Worm (Caenorhabditis elegans): ENCODE results near the gene F52C9.5.
A peak's percentile ranks its signal among the peaks of the same experiment; 100 is the strongest.

Gene F52C9.5

DNA sequence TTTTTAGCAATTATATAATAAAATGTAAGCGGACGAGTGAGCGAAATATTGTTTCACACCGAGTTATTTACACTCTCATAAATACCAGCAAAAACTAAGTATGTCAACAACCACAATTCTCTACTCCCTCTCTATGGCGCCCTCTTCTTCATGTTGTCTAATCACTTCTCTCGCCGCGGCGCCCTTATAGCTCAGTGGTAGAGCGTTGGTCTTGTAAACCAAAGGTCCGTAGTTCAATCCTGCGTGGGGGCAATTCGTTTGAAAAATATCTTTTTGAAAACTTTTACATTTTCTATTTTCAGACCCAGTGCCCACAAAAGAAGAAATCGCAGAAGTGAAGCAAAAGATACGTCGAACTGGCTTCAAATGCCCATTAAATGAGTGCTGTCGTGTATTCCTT, 3.7 kb downstream of the F52C9.5 start:
- peak; percentile 72 for TF ChIP-seq tbx-37 (GFP tag; conservative IDR thresholded peaks at IDR 0.05)
- TF ChIP-seq pes-1 (GFP tag; IDR thresholded peaks at IDR 0.05): peak; percentile 81
- TF ChIP-seq sea-1 (GFP tag; conservative IDR thresholded peaks at IDR 0.05): 0 out of 2 replicates have a peak, but pooled peaks have one; percentile 54
- no peak for TF ChIP-seq hmg-4 (GFP tag; optimal IDR thresholded peaks at IDR 0.05)
- peak; percentile 8 for TF ChIP-seq F13C5.2 (tag; optimal IDR thresholded peaks at IDR 0.05)
- peak; percentile 44 for TF ChIP-seq hnd-1 (tag; optimal IDR thresholded peaks at IDR 0.05)
- TF ChIP-seq ets-7 (tag; optimal IDR thresholded peaks at IDR 0.05): no peak
- peak; percentile 9 for TF ChIP-seq ceh-13 (GFP tag; optimal IDR thresholded peaks at IDR 0.05)
- peak; percentile 51 for TF ChIP-seq ceh-36 (tag; optimal IDR thresholded peaks at IDR 0.05)
- peak; percentile 68; the same call in 1 of the 2 replicates for TF ChIP-seq scrt-1 (GFP tag; IDR thresholded peaks at IDR 0.05)

DNA sequence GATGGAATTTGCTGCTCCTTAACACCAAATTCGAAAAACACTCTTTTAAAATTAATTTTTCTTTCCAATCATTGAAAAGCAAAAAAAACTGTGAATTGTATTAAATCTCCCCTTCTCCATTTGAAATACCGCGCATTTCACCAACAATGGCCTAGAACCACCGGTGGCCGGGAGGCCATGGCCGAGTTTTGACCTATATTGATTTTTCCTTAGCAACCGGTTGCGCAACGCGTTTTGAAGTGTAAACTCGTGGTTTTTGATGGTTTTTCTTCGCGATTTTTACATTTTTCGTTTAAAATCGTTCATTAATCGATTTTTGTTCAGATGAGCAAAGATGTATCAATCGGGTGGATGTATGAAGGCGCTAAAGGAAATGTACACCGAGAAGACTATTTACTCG, 6.3 kb downstream of the F52C9.5 start, which contains the start of gene mog-3:
TSS of gene mog-3 (plus strand) at position 319 of the 400 bp plus-strand sequence.
- TF ChIP-seq pes-1 (GFP tag; IDR thresholded peaks at IDR 0.05) (peak; percentile 63; the same call in 1 of the 2 replicates), sea-1 (GFP tag; conservative IDR thresholded peaks at IDR 0.05) (no peak), F13C5.2 (tag; optimal IDR thresholded peaks at IDR 0.05) (peak; percentile 15), tbx-11 (GFP tag; IDR thresholded peaks at IDR 0.05) (peak; percentile 22; the same call in 1 of the 2 replicates), tra-4 (tag; optimal IDR thresholded peaks at IDR 0.05) (peak; percentile 9), ceh-36 (tag; optimal IDR thresholded peaks at IDR 0.05) (no peak), ama-1 (optimal IDR thresholded peaks at IDR 0.05) (no peak), flt-1 (GFP tag; IDR thresholded peaks at IDR 0.05) (0 out of 2 replicates have a peak, but pooled peaks have one; percentile 37), ets-7 (tag; optimal IDR thresholded peaks at IDR 0.05) (peak; percentile 4), scrt-1 (GFP tag; IDR thresholded peaks at IDR 0.05) (no peak), tbx-37 (GFP tag; conservative IDR thresholded peaks at IDR 0.05) (peak; percentile 83)

DNA sequence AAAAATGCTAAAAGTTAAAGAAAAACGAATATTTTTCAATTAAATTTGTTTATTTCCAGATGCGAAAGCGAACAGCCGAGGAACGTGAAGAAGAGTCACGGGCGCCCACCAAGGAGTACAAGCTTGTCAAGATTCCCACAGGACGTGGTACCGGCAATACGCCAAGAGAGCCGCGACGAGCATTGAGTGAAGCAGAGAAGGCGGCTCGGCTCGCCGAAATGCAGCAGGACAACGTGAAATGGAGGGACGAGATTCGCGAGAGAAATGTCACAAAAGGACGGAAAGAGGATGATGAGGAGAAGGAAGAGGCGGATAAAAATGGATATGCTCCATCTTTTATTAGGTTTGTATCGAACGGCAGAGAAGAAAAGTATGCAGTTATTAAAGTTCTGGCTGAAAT, 8.4 kb downstream of the F52C9.5 start:
- TF ChIP-seq tbx-11 (GFP tag; IDR thresholded peaks at IDR 0.05) (no peak), hmbx-1 (tag; optimal IDR thresholded peaks at IDR 0.05) (no peak), F13C5.2 (tag; optimal IDR thresholded peaks at IDR 0.05) (no peak), aly-1 (tag; optimal IDR thresholded peaks at IDR 0.05) (no peak)

DNA sequence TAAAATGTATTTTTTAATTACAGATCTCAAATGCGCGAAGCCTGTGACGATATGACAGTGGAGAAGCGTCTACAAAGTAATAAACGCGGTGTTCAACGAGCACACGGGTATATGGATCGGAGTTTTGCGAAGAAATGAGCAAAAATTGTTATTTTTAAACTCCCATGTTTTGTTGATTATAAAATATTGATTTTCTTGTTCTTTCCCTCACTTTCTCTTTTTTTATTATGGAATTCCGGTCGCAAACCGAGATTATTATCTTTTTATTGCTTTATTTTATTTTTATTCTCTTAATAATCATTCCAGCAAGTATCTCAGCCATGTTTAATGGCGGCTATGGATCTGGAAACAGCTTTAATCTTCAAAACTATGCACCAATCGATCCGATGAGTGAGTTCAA, 8.9 kb downstream of the F52C9.5 start, which contains the start of gene pqe-1:
TSS of gene pqe-1 (plus strand) at position 301 of the 400 bp plus-strand sequence.
- TF ChIP-seq pes-1 (GFP tag; IDR thresholded peaks at IDR 0.05) (no peak), flt-1 (GFP tag; IDR thresholded peaks at IDR 0.05) (no peak), sea-1 (GFP tag; conservative IDR thresholded peaks at IDR 0.05) (no peak), tbx-11 (GFP tag; IDR thresholded peaks at IDR 0.05) (no peak), tbx-37 (GFP tag; conservative IDR thresholded peaks at IDR 0.05) (no peak), scrt-1 (GFP tag; IDR thresholded peaks at IDR 0.05) (no peak)

DNA sequence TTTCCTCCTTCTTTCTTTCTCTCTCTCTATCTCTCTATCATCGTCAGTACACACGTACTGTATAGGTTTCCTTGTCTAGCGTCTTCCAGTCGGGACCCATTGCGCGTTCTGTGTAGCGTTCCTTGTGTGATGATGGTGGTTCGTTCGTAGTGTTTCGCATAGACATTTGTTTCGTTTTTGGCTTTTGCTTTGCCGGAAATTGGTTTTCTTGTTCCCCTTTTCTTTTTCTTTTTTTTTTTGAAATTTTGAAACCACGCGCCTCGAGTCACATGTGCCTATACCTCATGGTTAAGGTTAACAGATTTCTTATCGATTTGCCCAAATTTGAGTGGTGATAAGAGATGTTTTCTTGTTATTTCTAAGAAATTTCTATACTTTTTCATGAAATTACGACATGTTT, 16.6 kb downstream of the F52C9.5 start:
- TF ChIP-seq hmg-4 (GFP tag; optimal IDR thresholded peaks at IDR 0.05) (peak; percentile 34), sea-1 (GFP tag; conservative IDR thresholded peaks at IDR 0.05) (0 out of 2 replicates have a peak, but pooled peaks have one; percentile 5), scrt-1 (GFP tag; IDR thresholded peaks at IDR 0.05) (no peak), ama-1 (optimal IDR thresholded peaks at IDR 0.05) (no peak)

DNA sequence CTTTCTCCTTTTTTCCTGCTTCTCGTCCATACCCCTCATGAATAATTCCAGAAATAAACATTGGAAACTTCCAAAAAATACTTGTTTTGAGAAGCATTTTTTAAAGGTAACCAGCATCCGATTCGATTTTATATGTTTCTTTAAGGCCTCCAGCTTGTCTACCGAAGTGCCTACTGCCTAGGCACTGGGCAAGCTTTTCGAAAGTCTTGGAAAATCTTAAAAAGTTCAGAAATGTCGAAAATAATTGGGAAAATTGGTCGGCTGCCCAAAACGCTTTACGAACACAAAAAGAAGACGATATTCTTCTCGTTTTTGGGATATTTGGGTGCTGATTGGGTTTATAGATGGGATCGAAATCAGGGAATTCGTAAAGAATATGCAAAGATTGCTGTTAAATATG, 19.6 kb downstream of the F52C9.5 start, which contains the start of gene F52C9.3:
TSS of gene F52C9.3 (plus strand) at position 225 of the 400 bp plus-strand sequence.
- TF ChIP-seq flt-1 (GFP tag; IDR thresholded peaks at IDR 0.05) (no peak), F13C5.2 (tag; optimal IDR thresholded peaks at IDR 0.05) (no peak), sea-1 (GFP tag; conservative IDR thresholded peaks at IDR 0.05) (no peak), hmg-4 (GFP tag; optimal IDR thresholded peaks at IDR 0.05) (no peak), scrt-1 (GFP tag; IDR thresholded peaks at IDR 0.05) (no peak)

DNA sequence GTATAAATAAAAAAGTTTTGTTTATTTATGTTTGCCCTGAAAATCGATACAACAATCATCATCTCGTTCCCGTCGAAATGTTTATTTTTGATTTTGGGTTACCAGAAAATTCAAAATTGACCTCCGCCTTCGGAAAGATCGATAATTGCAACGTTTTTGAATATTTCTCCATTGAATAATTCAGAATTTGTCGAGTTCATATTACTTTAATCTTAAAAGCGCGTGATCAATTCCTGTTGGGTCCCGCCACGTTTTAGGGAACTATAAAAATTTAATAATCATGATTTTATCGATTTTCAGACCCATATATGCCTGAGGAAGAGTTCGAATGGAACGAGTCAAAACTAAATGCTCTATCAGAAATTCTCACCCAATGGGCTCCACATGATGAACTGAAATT, 24.3 kb downstream of the F52C9.5 start, which contains the start of gene sorf-2:
TSS of gene sorf-2 (plus strand) at position 301 of the 400 bp plus-strand sequence.
- no peak for TF ChIP-seq flt-1 (GFP tag; IDR thresholded peaks at IDR 0.05)
- TF ChIP-seq ama-1 (optimal IDR thresholded peaks at IDR 0.05): no peak
- TF ChIP-seq F13C5.2 (tag; optimal IDR thresholded peaks at IDR 0.05): no peak
- no peak for TF ChIP-seq ets-7 (tag; optimal IDR thresholded peaks at IDR 0.05)
- TF ChIP-seq aly-1 (tag; optimal IDR thresholded peaks at IDR 0.05): no peak
- TF ChIP-seq scrt-1 (GFP tag; IDR thresholded peaks at IDR 0.05): no peak
- TF ChIP-seq ceh-13 (GFP tag; optimal IDR thresholded peaks at IDR 0.05): no peak
- TF ChIP-seq hmbx-1 (tag; optimal IDR thresholded peaks at IDR 0.05): no peak
- TF ChIP-seq pes-1 (GFP tag; IDR thresholded peaks at IDR 0.05): no peak
- no peak for TF ChIP-seq tra-4 (tag; optimal IDR thresholded peaks at IDR 0.05)
- TF ChIP-seq tbx-11 (GFP tag; IDR thresholded peaks at IDR 0.05): no peak
- no peak for TF ChIP-seq hnd-1 (tag; optimal IDR thresholded peaks at IDR 0.05)
- no peak for TF ChIP-seq sea-1 (GFP tag; conservative IDR thresholded peaks at IDR 0.05)
- TF ChIP-seq hmg-4 (GFP tag; optimal IDR thresholded peaks at IDR 0.05): no peak
- TF ChIP-seq B0310.2 (tag; optimal IDR thresholded peaks at IDR 0.05): no peak
- no peak for TF ChIP-seq tbx-37 (GFP tag; conservative IDR thresholded peaks at IDR 0.05)
- TF ChIP-seq ceh-36 (tag; optimal IDR thresholded peaks at IDR 0.05): no peak

DNA sequence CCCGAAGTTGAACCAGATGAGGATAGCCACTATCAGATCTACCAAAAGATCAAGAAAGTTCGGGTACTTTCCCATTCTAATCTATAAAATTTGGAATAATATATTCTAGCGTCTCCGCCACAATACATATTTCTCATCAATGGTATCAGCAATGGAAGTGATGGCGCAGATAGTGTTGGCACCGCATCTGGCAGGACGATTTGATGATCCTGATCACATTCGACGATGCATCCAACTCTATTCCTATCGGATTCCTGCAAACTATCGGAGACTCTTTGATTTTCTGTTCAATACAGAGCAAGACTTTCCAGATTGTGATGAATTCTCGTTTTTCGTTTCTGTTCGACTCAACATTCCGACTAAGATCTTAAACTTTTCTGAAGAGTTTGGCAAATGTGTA, 27.4 kb downstream of the F52C9.5 start:
- TF ChIP-seq ceh-36 (tag; optimal IDR thresholded peaks at IDR 0.05) (no peak), hmbx-1 (tag; optimal IDR thresholded peaks at IDR 0.05) (no peak), tbx-11 (GFP tag; IDR thresholded peaks at IDR 0.05) (no peak), hmg-4 (GFP tag; optimal IDR thresholded peaks at IDR 0.05) (no peak), hnd-1 (tag; optimal IDR thresholded peaks at IDR 0.05) (no peak), F13C5.2 (tag; optimal IDR thresholded peaks at IDR 0.05) (no peak), scrt-1 (GFP tag; IDR thresholded peaks at IDR 0.05) (no peak), sea-1 (GFP tag; conservative IDR thresholded peaks at IDR 0.05) (no peak), ets-7 (tag; optimal IDR thresholded peaks at IDR 0.05) (no peak), pes-1 (GFP tag; IDR thresholded peaks at IDR 0.05) (no peak), tbx-37 (GFP tag; conservative IDR thresholded peaks at IDR 0.05) (no peak), B0310.2 (tag; optimal IDR thresholded peaks at IDR 0.05) (no peak)
